Worm (Caenorhabditis elegans) whole organism, young adult: ENCODE measurements around the gene gcy-3.

Experiments used
- B0035.1 ChIP-seq: sonication (generic microtip); optimal IDR thresholded peaks from 2 replicates; lab custom pipeline; 2016; ENCODE audit warnings: missing genetic modification characterization, mild to moderate bottlenecking, missing compliant biosample characterization, missing genotype, missing genetic modification reagents
- B0261.1 ChIP-seq: sonication (generic microtip); optimal IDR thresholded peaks from 2 replicates; lab custom pipeline; 2016; ENCODE audit warnings: mild to moderate bottlenecking, missing genetic modification characterization, moderate library complexity, missing compliant biosample characterization
- B0336.3 ChIP-seq: fragments of 200-800 bp; sonication (Bioruptor generic); IDR thresholded peaks from 2 replicates; pipeline ENCODE4 v1.3.6; 2022; ENCODE audit warnings: missing genetic modification characterization, missing compliant biosample characterization
- D2030.7 ChIP-seq: fragments of 200-800 bp; sonication (Bioruptor generic); IDR thresholded peaks from 2 replicates; pipeline ENCODE4 v1.3.6; 2022; ENCODE audit warnings: missing genetic modification reagents, missing genetic modification characterization, missing compliant biosample characterization
- K11D2.4 ChIP-seq: fragments of 200-800 bp; sonication (Bioruptor generic); IDR thresholded peaks from 2 replicates; pipeline ENCODE4 v1.3.6; 2022; ENCODE audit warnings: missing genetic modification reagents, missing genetic modification characterization, missing compliant biosample characterization
- Y79H2A.3 ChIP-seq: fragments of 200-800 bp; sonication (Bioruptor generic); conservative IDR thresholded peaks from 2 replicates; pipeline ENCODE4 v1.3.6; 2022; ENCODE audit warnings: missing genetic modification reagents, missing genetic modification characterization, missing compliant biosample characterization
- atf-7 ChIP-seq: sonication (generic microtip); optimal IDR thresholded peaks from 2 replicates; lab custom pipeline; 2017; ENCODE audit warnings: mild to moderate bottlenecking, missing genetic modification characterization, missing compliant biosample characterization
- athp-1 ChIP-seq: sonication (generic microtip); optimal IDR thresholded peaks from 2 replicates; lab custom pipeline; 2017; ENCODE audit warnings: mild to moderate bottlenecking, missing genetic modification characterization, missing compliant biosample characterization
- attf-5 ChIP-seq: fragments of 200-800 bp; sonication (Bioruptor generic); optimal IDR thresholded peaks from 2 replicates; lab custom pipeline; 2018; ENCODE audit warnings: mild to moderate bottlenecking, missing genetic modification characterization, missing compliant biosample characterization
- bed-2 ChIP-seq: fragments of 200-800 bp; sonication (Bioruptor generic); IDR thresholded peaks from 2 replicates; pipeline ENCODE4 v1.3.6; 2022; ENCODE audit warnings: missing genetic modification reagents, missing genetic modification characterization, missing compliant biosample characterization
- cebp-1 ChIP-seq, 2 experiments: fragments of 200-800 bp in 1 of 2; sonication (Bioruptor generic) in 1 of 2; sonication (generic microtip) in 1 of 2; IDR thresholded peaks in 1 of 2; optimal IDR thresholded peaks in 1 of 2; 2 replicates each; pipeline versions ENCODE4 v1.3.6 to Lab custom; 2017 to 2022; ENCODE audit warnings: missing compliant biosample characterization in 2 of 2, missing genetic modification characterization in 2 of 2, mild to moderate bottlenecking in 1 of 2, missing genetic modification reagents in 1 of 2, moderate library complexity in 1 of 2
- ceh-100 ChIP-seq: fragments of 200-800 bp; sonication (Bioruptor generic); IDR thresholded peaks from 2 replicates; pipeline ENCODE4 v1.3.6; 2022; ENCODE audit warnings: missing genetic modification reagents, missing genetic modification characterization, missing compliant biosample characterization
- ceh-40 ChIP-seq: fragments of 200-800 bp; sonication (Bioruptor generic); IDR thresholded peaks from 2 replicates; pipeline ENCODE4 v1.3.6; 2022; ENCODE audit warnings: missing genetic modification characterization, missing compliant biosample characterization
- ceh-91 ChIP-seq: fragments of 200-800 bp; sonication (Bioruptor generic); IDR thresholded peaks from 2 replicates; pipeline ENCODE4 v1.3.6; 2022; ENCODE audit warnings: missing genetic modification reagents, missing genetic modification characterization, missing compliant biosample characterization
- dox-1 ChIP-seq: fragments of 200-800 bp; sonication (Bioruptor generic); IDR thresholded peaks from 2 replicates; pipeline ENCODE4 v1.3.6; 2022; ENCODE audit warnings: missing genetic modification reagents, missing genetic modification characterization, missing compliant biosample characterization
- dpff-1 ChIP-seq: sonication (generic microtip); optimal IDR thresholded peaks from 2 replicates; lab custom pipeline; 2017; ENCODE audit warnings: mild to moderate bottlenecking, missing genetic modification characterization, missing compliant biosample characterization
- efl-1 ChIP-seq: fragments of 150-350 bp; optimal IDR thresholded peaks from 2 replicates; lab custom pipeline; 2014; ENCODE audit warnings: missing biosample characterization, missing genetic modification reagents, missing genetic modification characterization
- hmg-1.2 ChIP-seq: fragments of 200-800 bp; sonication (Bioruptor generic); IDR thresholded peaks from 2 replicates; pipeline ENCODE4 v1.3.6; 2022; ENCODE audit warnings: missing genetic modification reagents, missing genetic modification characterization, missing compliant biosample characterization
- let-607 ChIP-seq, 2 experiments: fragments of 200-800 bp in 1 of 2; sonication (Bioruptor generic) in 1 of 2; sonication (generic microtip) in 1 of 2; optimal IDR thresholded peaks; 2 replicates each; lab custom pipeline; 2016 to 2018; ENCODE audit warnings: mild to moderate bottlenecking in 2 of 2, missing compliant biosample characterization in 2 of 2, missing genetic modification characterization in 2 of 2, moderate library complexity in 2 of 2, missing genotype in 1 of 2
- lin-26 ChIP-seq: fragments of 200-800 bp; sonication (Bioruptor generic); IDR thresholded peaks from 2 replicates; pipeline ENCODE4 v1.3.6; 2022; ENCODE audit warnings: missing genetic modification reagents, missing genetic modification characterization, missing compliant biosample characterization
- lin-40 ChIP-seq: sonication (generic microtip); optimal IDR thresholded peaks from 2 replicates; lab custom pipeline; 2016; ENCODE audit warnings: missing genetic modification characterization, mild to moderate bottlenecking, missing compliant biosample characterization, missing genotype, missing genetic modification reagents
- lsl-1 ChIP-seq: fragments of 200-800 bp; sonication (Bioruptor generic); optimal IDR thresholded peaks from 2 replicates; lab custom pipeline; 2018; ENCODE audit warnings: mild to moderate bottlenecking, missing genetic modification characterization, moderate library complexity, missing compliant biosample characterization
- madf-3 ChIP-seq: fragments of 200-800 bp; sonication (Bioruptor generic); IDR thresholded peaks from 2 replicates; pipeline ENCODE4 v1.3.6; 2022; ENCODE audit warnings: missing genetic modification reagents, missing genetic modification characterization, missing compliant biosample characterization
- nfyb-1 ChIP-seq: fragments of 200-800 bp; sonication (Bioruptor generic); IDR thresholded peaks from 2 replicates; pipeline ENCODE4 v1.3.6; 2022; ENCODE audit warnings: missing genetic modification reagents, missing genetic modification characterization, missing compliant biosample characterization
- nhr-27 ChIP-seq: fragments of 200-800 bp; sonication (Bioruptor generic); optimal IDR thresholded peaks from 2 replicates; lab custom pipeline; 2018; ENCODE audit warnings: mild to moderate bottlenecking, missing genetic modification characterization, moderate library complexity, missing compliant biosample characterization
- nhr-80 ChIP-seq: sonication (generic microtip); optimal IDR thresholded peaks from 2 replicates; lab custom pipeline; 2016; ENCODE audit warnings: missing genetic modification characterization, missing compliant biosample characterization
- pbrm-1 ChIP-seq: fragments of 200-800 bp; sonication (Bioruptor generic); IDR thresholded peaks from 2 replicates; pipeline ENCODE4 v1.3.6; 2022; ENCODE audit warnings: missing genetic modification reagents, missing genetic modification characterization, missing compliant biosample characterization
- rpc-1 ChIP-seq, 2 experiments: fragments of 150-350 bp in 1 of 2; sonication (generic microtip) in 1 of 2; optimal IDR thresholded peaks; 2 replicates each; lab custom pipeline; 2014 to 2018; ENCODE audit warnings: missing biosample characterization in 1 of 2, missing genetic modification characterization in 1 of 2, missing genetic modification reagents in 1 of 2, missing genotype in 1 of 2
- sdz-38 ChIP-seq: sonication (generic microtip); optimal IDR thresholded peaks from 2 replicates; lab custom pipeline; 2016; ENCODE audit warnings: missing genotype, missing genetic modification characterization, missing compliant biosample characterization
- somi-1 ChIP-seq: fragments of 200-800 bp; sonication (Bioruptor generic); optimal IDR thresholded peaks from 2 replicates; lab custom pipeline; 2018; ENCODE audit warnings: mild to moderate bottlenecking, missing genetic modification characterization, missing compliant biosample characterization
- tbp1 ChIP-seq: fragments of 200-800 bp; sonication (Bioruptor generic); optimal IDR thresholded peaks from 2 replicates; lab custom pipeline; 2018; ENCODE audit warnings: mild to moderate bottlenecking, missing genetic modification characterization, missing compliant biosample characterization
- tbx-9 ChIP-seq: sonication (generic microtip); optimal IDR thresholded peaks from 2 replicates; lab custom pipeline; 2016; ENCODE audit warnings: borderline replicate concordance, missing genetic modification characterization, inconsistent platforms, missing compliant biosample characterization

The gcy-3 gene

DNA sequence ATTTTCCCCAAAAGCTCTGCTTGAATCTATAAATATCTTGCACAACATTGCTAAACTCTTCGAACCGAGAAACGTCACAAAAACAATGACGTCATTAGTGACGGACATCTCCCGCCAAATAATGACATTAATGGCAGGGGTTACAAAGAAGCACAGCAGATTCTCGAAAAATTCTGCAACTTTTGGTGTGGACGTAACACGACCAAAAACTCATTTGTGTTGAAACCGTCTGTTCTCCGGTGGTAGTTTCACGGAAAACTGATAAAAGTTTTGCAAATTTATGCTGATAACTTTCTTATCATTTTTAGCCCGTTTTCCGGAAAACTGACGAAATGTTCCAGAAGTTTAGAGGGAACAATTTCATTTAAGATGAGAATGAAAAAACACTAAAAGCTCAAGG is 8.5 kb downstream of the gcy-3 start:
- TF ChIP-seq rpc-1 (optimal IDR thresholded peaks at IDR 0.05; lab: Kevin White, UChicago) (no peak), rpc-1 (tag; optimal IDR thresholded peaks at IDR 0.05; lab: Kevin White, UChicago) (no peak), nhr-80 (tag; lab: Kevin White, UChicago) (peak; percentile 63), cebp-1 (GFP tag; IDR thresholded peaks at IDR 0.05; lab: Robert Waterston, UW) (no peak), cebp-1 (tag; optimal IDR thresholded peaks at IDR 0.05; lab: Kevin White, UChicago) (peak; percentile 11), tbp1 (peak; percentile 1), atf-7 (tag; lab: Kevin White, UChicago) (peak; percentile 90)

DNA sequence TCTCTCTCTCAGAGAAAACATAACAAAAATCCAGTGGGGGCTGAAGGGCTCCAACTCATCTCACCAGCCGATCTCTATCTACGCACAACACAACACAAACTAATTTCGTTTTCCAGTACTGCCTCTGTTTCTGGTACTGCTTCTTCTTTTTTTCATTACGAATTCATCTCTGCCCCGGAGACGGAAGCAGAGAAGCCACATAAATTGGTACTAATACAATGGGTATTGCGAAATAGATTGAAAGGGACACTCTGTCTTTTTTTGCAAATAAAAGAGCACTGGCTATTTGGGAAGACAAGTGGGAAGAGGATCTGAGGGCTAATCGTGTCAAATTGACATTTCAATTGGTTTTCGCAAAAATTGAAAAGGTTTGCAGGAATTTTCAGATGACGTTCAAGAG is 9.8 kb downstream of the gcy-3 start:
- TF ChIP-seq nfyb-1 (GFP tag; lab: Robert Waterston, UW) (no peak), dox-1 (0 out of 2 replicates have a peak, but pooled peaks have one; percentile 26), athp-1 (no peak), cebp-1 (GFP tag; IDR thresholded peaks at IDR 0.05; lab: Robert Waterston, UW) (peak; percentile 69; the same call in 1 of the 2 replicates), cebp-1 (tag; optimal IDR thresholded peaks at IDR 0.05; lab: Kevin White, UChicago) (peak; percentile 95), somi-1 (peak; percentile 18), let-607 (tag; optimal IDR thresholded peaks at IDR 0.05; lab: Kevin White, UChicago) (no peak), ceh-91 (GFP tag; lab: Robert Waterston, UW) (no peak)

DNA sequence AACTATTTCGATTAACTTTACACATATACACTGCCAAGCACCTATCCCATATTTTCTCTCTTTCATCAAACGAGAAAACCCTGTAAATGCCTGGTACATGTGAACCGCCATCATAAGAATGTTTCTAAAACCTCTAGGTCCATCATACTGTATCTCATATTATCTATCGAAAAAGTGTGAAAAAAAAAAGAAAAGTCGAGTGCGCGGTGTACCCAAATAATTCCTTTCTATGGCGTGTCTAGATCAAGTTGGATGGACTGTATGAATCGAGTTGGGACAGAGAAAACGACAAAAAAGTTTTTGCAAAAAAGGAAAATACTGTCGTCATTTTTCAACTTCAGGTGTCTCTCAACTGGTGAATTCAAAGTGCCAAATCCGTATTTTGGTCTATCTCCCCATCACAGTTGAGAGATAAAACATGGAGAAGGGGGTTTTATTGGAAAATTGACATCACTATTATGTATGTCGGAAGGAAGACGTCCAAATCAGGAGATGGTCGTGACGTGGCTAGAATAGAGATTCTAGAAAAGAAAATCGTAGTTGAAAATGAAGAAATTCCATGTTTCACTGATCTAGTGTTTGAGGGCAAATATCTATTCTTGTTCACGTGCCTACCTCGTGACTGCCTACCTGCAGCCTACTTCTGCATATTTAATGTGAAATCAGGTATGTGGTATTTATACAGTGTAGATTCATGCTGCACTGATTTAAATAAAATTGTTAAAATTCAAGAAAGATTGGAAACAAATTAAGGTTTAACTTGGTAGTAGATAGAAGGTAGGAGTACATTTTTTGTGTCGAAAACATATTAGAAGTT is 13.6 kb downstream of the gcy-3 start:
- no peak for TF ChIP-seq madf-3 (GFP tag; lab: Robert Waterston, UW)
- TF ChIP-seq D2030.7 (GFP tag; lab: Robert Waterston, UW) = no peak
- TF ChIP-seq ceh-100 (GFP tag; lab: Robert Waterston, UW) = no peak
- TF ChIP-seq B0035.1 = no peak
- TF ChIP-seq K11D2.4 (GFP tag; lab: Robert Waterston, UW) = 0 out of 2 replicates have a peak, but pooled peaks have one; percentile 33
- no peak for TF ChIP-seq pbrm-1
- peak; percentile 43 for TF ChIP-seq somi-1
- TF ChIP-seq lin-40 (tag; lab: Kevin White, UChicago) = peak; percentile 47
- TF ChIP-seq dpff-1 (tag; lab: Kevin White, UChicago) = no peak
- TF ChIP-seq Y79H2A.3 (GFP tag; lab: Robert Waterston, UW) = no peak
- TF ChIP-seq sdz-38 (tag; lab: Kevin White, UChicago) = no peak
- no peak for TF ChIP-seq nhr-27 (tag; lab: Kevin White, UChicago)
- TF ChIP-seq tbx-9 (tag; lab: Kevin White, UChicago) = no peak
- no peak for TF ChIP-seq ceh-91 (GFP tag; lab: Robert Waterston, UW)
- no peak for TF ChIP-seq bed-2 (GFP tag; lab: Robert Waterston, UW)
- no peak for TF ChIP-seq efl-1 (GFP tag; lab: Kevin White, UChicago)
- no peak for TF ChIP-seq lsl-1
- TF ChIP-seq B0336.3 (GFP tag; lab: Robert Waterston, UW) = no peak

DNA sequence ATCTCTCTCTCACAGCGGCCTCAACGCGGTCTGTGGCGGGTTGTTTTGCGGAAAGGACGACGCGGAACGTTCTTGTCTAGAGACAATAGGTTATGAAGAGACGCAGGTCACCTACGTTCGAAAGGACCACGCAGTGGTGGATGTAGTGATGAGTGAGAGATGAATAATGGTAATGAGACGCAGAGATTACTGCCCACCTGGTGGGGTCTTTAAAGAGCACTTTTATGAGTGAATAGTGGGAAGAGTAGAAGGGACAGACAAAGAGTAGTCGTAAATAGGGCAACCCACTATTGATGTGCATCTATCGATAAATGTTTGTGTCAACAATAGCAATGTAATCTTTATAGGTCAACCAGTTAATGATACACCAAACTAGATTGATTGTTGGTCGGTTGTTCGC is 16.0 kb downstream of the gcy-3 start:
- TF ChIP-seq lin-26 (GFP tag; lab: Robert Waterston, UW) = 0 out of 2 replicates have a peak, but pooled peaks have one; percentile 39
- no peak for TF ChIP-seq B0261.1 (tag; lab: Kevin White, UChicago)
- 0 out of 2 replicates have a peak, but pooled peaks have one; percentile 6 for TF ChIP-seq bed-2 (GFP tag; lab: Robert Waterston, UW)
- no peak for TF ChIP-seq attf-5 (GFP tag; lab: Kevin White, UChicago)
- TF ChIP-seq ceh-40 (GFP tag; lab: Robert Waterston, UW) = no peak
- TF ChIP-seq hmg-1.2 = peak; percentile 89
